Worm (Caenorhabditis elegans): ENCODE results near the gene mfsd-12.

Gene mfsd-12

DNA sequence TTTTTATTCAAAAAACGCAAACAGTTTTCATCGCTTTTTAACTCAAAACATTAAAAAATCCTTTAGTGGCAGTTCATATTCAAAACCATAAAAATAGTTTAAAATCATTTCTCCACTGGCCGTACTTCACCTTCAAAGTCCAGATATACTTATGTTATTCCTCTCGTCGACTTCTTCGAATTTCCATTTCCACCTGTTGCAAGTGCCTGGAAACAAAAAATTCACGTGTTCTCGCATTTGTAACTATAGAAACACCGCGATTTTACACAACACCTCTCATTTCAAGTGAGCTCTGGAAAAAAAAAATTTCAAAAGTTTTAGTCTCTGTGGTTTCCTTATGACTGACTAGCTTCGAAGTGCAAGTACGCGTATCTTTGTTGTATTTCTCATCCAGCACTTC lies 42.8 kb upstream of the mfsd-12 start:
- TF ChIP-seq ceh-22 (tag; optimal IDR thresholded peaks at IDR 0.05), result no peak
- no peak for TF ChIP-seq gmeb-2 (tag; optimal IDR thresholded peaks at IDR 0.05)
- TF ChIP-seq hlh-6 (tag; optimal IDR thresholded peaks at IDR 0.05), result no peak
- no peak for TF ChIP-seq hlh-30 (tag; optimal IDR thresholded peaks at IDR 0.05; ENCODE audit: insufficient read depth)
- no peak for TF ChIP-seq fkh-10 (GFP tag; optimal IDR thresholded peaks at IDR 0.05)
- TF ChIP-seq ceh-45 (GFP tag; IDR thresholded peaks at IDR 0.05), result no peak
- no peak for TF ChIP-seq F13H6.1 (tag; optimal IDR thresholded peaks at IDR 0.05)
- no peak for TF ChIP-seq unc-3 (GFP tag; conservative IDR thresholded peaks at IDR 0.05)
- no peak for TF ChIP-seq unc-3 (tag; optimal IDR thresholded peaks at IDR 0.05)
- TF ChIP-seq npax-4 (tag; optimal IDR thresholded peaks at IDR 0.05), result no peak
- TF ChIP-seq dmd-4 (tag; optimal IDR thresholded peaks at IDR 0.05; ENCODE audit: borderline replicate concordance), result no peak
- TF ChIP-seq K09A11.1 (tag; optimal IDR thresholded peaks at IDR 0.05; ENCODE audit: insufficient read depth), result no peak

DNA sequence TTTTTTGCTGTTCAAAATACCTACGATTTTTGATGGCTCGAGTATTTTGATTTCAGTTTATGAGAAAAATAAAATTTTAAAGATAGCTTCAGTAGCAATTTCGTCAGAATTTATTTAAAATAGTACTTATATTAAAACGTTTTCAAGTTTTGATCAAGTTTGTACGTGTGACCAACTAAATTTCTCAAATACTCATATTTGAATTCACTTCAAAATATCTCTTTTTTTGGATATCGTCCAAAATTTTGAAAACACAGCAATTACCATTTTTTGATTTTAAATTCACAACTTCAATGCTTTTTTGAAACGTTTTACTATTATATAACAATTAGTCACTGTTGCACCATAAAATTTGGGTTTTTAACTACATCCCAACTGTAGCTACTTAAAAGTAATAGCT lies 41.0 kb upstream of the mfsd-12 start:
- TF ChIP-seq tbx-2 (tag; optimal IDR thresholded peaks at IDR 0.05) (no peak), nhr-11 (tag; optimal IDR thresholded peaks at IDR 0.05) (no peak)

DNA sequence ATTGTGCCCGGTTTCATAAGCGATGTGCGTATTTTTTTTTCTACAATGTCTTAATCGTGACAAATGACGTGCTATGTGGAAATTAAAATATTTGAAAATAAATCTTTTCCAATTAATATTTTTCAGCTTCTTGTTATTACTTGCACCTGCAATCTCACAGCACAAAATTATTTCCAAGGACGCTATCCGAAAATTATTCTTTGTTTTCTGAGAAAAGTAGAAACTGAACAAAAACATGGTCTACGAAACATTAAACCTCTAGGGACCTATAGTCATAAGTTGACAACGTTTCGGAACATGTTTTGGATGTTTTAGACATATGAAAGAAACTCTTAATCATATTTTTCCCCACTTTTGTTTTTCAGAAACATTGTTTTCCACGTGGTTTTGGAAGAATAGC lies 39.5 kb upstream of the mfsd-12 start:
- TF ChIP-seq pha-2 (tag; optimal IDR thresholded peaks at IDR 0.05) (no peak), T23F11.4 (GFP tag; optimal IDR thresholded peaks at IDR 0.05) (no peak), fax-1 (tag; optimal IDR thresholded peaks at IDR 0.05) (no peak), gmeb-2 (tag; optimal IDR thresholded peaks at IDR 0.05) (no peak), elt-4 (tag; optimal IDR thresholded peaks at IDR 0.05) (no peak), sox-2 (GFP tag; IDR thresholded peaks at IDR 0.05) (no peak), pha-4 (tag; optimal IDR thresholded peaks at IDR 0.05) (no peak), ceh-45 (GFP tag; IDR thresholded peaks at IDR 0.05) (no peak)

DNA sequence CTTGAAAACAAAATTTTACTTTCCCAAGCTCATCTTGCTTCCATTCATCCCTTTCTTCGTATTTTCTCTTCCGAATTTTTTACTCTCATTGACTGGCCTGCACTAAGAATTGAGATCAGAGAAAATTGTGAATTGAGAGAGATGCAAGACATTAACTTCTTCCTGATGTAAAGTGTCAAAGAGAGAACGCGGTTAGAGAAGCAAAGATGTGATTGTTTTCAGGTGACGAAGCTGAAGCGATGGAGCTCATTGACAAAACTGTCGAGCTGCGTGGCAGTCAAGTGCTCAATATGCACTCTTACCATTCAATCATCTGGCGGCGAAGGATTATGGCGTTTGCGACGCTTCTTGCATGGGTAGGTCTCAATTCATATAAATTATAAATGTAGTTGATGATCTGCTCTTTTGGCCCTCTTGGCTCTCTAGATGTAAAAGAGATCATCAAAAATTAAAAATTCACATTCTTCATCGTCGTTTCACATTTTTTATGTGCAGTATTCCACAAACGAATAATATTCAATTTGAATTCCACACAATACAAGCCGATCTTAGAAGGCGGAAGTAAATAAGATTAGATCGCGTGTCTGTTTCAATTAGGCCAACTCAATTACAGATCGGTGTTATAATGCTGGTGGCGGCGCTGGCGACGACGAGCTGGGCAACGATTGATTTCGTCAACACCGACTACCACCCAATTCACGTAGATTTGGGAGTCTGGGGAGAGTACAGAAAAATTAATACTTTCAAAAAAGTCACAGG lies 38.9 kb upstream of the mfsd-12 start:
- TF ChIP-seq C38D4.7 (GFP tag; optimal IDR thresholded peaks at IDR 0.05), result no peak
- no peak for TF ChIP-seq nfya-1 (tag; optimal IDR thresholded peaks at IDR 0.05)
- no peak for TF ChIP-seq ama-1 (optimal IDR thresholded peaks at IDR 0.05)
- peak; percentile 85 for TF ChIP-seq unc-42 (tag; optimal IDR thresholded peaks at IDR 0.05)
- TF ChIP-seq ceh-30 (tag; optimal IDR thresholded peaks at IDR 0.05), result no peak
- TF ChIP-seq ref-2 (tag; optimal IDR thresholded peaks at IDR 0.05), result no peak
- peak; percentile 18 for TF ChIP-seq unc-55 (GFP tag; optimal IDR thresholded peaks at IDR 0.05)
- no peak for TF ChIP-seq pha-4 (tag; optimal IDR thresholded peaks at IDR 0.05)
- no peak for TF ChIP-seq mec-3 (tag; optimal IDR thresholded peaks at IDR 0.05; ENCODE audit: borderline replicate concordance)
- TF ChIP-seq gmeb-2 (tag; optimal IDR thresholded peaks at IDR 0.05), result no peak
- TF ChIP-seq ceh-22 (tag; optimal IDR thresholded peaks at IDR 0.05), result no peak
- TF ChIP-seq sox-2 (GFP tag; IDR thresholded peaks at IDR 0.05), result no peak
- TF ChIP-seq nhr-11 (tag; optimal IDR thresholded peaks at IDR 0.05), result no peak
- no peak for TF ChIP-seq C08G9.2 (tag; optimal IDR thresholded peaks at IDR 0.05)
- TF ChIP-seq rnt-1 (tag; optimal IDR thresholded peaks at IDR 0.05), result no peak
- peak; percentile 3 for TF ChIP-seq hlh-8 (tag; optimal IDR thresholded peaks at IDR 0.05)
- TF ChIP-seq T23F11.4 (GFP tag; optimal IDR thresholded peaks at IDR 0.05), result no peak
- TF ChIP-seq madf-2 (tag; optimal IDR thresholded peaks at IDR 0.05), result no peak
- no peak for TF ChIP-seq ztf-16 (tag; optimal IDR thresholded peaks at IDR 0.05)
- TF ChIP-seq lim-6 (tag; optimal IDR thresholded peaks at IDR 0.05), result no peak
- TF ChIP-seq fkh-10 (GFP tag; optimal IDR thresholded peaks at IDR 0.05), result no peak
- TF ChIP-seq ceh-6 (GFP tag; optimal IDR thresholded peaks at IDR 0.05), result no peak

DNA sequence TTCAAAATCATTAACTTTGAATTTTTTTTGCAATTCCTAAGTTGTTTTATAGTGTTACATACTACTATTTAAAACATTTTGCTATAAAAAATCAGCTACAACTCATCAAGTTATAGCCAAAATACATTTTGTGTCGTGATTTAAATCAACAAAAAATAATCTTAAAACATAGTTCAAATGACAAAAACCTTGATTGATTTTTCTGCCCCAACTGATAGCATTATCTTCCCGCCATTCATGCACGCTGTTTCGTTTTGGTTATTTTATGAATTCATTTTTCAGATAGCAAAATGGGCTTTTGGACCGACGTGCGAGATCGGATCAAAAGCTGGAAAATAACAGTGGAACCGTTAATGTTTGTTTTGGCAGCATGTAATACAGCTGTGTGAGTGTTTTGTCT lies 35.8 kb upstream of the mfsd-12 start, which contains the start of gene slcr-46.1:
Gene slcr-46.1 (plus strand): TSS at position 274 of the 400 bp plus-strand sequence.
- TF ChIP-seq elt-4 (tag; optimal IDR thresholded peaks at IDR 0.05), result no peak
- no peak for TF ChIP-seq ceh-2 (tag; optimal IDR thresholded peaks at IDR 0.05)
- TF ChIP-seq lim-6 (tag; optimal IDR thresholded peaks at IDR 0.05), result no peak
- no peak for TF ChIP-seq hlh-6 (tag; optimal IDR thresholded peaks at IDR 0.05)
- TF ChIP-seq unc-55 (GFP tag; optimal IDR thresholded peaks at IDR 0.05), result no peak
- TF ChIP-seq madf-2 (tag; optimal IDR thresholded peaks at IDR 0.05), result no peak
